Worm (Caenorhabditis elegans) whole organism, mixed stage, embryonic: ENCODE data around the gene srsx-31.

Experiments used
- nhr-12 ChIP-seq: fragments of 150-350 bp; optimal IDR thresholded peaks from 2 replicates; lab custom pipeline; 2014; ENCODE audit warnings: missing biosample characterization, missing genetic modification characterization
- nhr-237 ChIP-seq: fragments of 150-350 bp; optimal IDR thresholded peaks from 2 replicates; lab custom pipeline; 2014; ENCODE audit warnings: missing biosample characterization, missing genetic modification characterization
- pha-4 ChIP-seq: fragments of 150-350 bp; optimal IDR thresholded peaks from 2 replicates; lab custom pipeline; 2018; ENCODE audit warnings: missing biosample characterization, missing genetic modification reagents, missing genetic modification characterization
- unc-62 ChIP-seq: fragments of 150-350 bp; optimal IDR thresholded peaks from 2 replicates; lab custom pipeline; 2014; ENCODE audit warnings: missing biosample characterization, missing genetic modification reagents, missing genetic modification characterization

- TF ChIP-seq pha-4 (no peak), nhr-12 (no peak), unc-62 (GFP tag; lab: Kevin White, UChicago) (no peak), nhr-237 (tag; lab: Kevin White, UChicago) (no peak)
Measured at ce11 chrV:11266681-11267080, 11.8 kb upstream of the srsx-31 start, which contains the start of gene str-116.
